Fruit fly (Drosophila melanogaster) whole organism, prepupa: ENCODE measurements around the gene Sf3b1.

Experiments
- CG10669 ChIP-seq: fragments of 200-800 bp; sonication (Bioruptor generic); optimal IDR thresholded peaks from 3 replicates; lab custom pipeline; 2018; ENCODE audit warnings: missing biosample characterization, mild to moderate bottlenecking, missing genetic modification characterization, moderate library complexity
- CG11762 ChIP-seq: fragments of 200-800 bp; sonication (Bioruptor generic); optimal IDR thresholded peaks from 3 replicates; lab custom pipeline; 2016; ENCODE audit warnings: missing biosample characterization, missing genetic modification characterization; ENCODE audit not compliant: insufficient read depth
- CG11902 ChIP-seq: fragments of 200-800 bp; sonication (Bioruptor generic); optimal IDR thresholded peaks from 3 replicates; lab custom pipeline; 2016; ENCODE audit warnings: missing biosample characterization, missing genetic modification characterization
- CG15336 ChIP-seq: fragments of 200-800 bp; sonication (Bioruptor generic); IDR thresholded peaks from 2 replicates; pipeline ENCODE4 v1.3.6; 2022; ENCODE audit warnings: missing biosample characterization, missing genetic modification characterization
- CG16779 ChIP-seq: fragments of 200-800 bp; sonication (Bioruptor generic); optimal IDR thresholded peaks from 3 replicates; lab custom pipeline; 2017; ENCODE audit warnings: missing biosample characterization, mild to moderate bottlenecking, missing genetic modification characterization
- CG3032 ChIP-seq: fragments of 200-800 bp; optimal IDR thresholded peaks from 2 replicates; lab custom pipeline; 2019; ENCODE audit warnings: missing biosample characterization, mild to moderate bottlenecking, missing genetic modification characterization, moderate library complexity
- CG4318 ChIP-seq: fragments of 200-800 bp; sonication (Bioruptor generic); optimal IDR thresholded peaks from 3 replicates; lab custom pipeline; 2017; ENCODE audit warnings: missing biosample characterization, mild to moderate bottlenecking, missing genetic modification characterization
- CG6163 ChIP-seq: fragments of 200-800 bp; sonication (Bioruptor generic); IDR thresholded peaks from 3 replicates; pipeline ENCODE4 v1.3.6; 2022; ENCODE audit warnings: missing biosample characterization, missing genetic modification characterization
- CG6276 ChIP-seq: fragments of 200-800 bp; sonication (Bioruptor generic); optimal IDR thresholded peaks from 2 replicates; lab custom pipeline; 2017; ENCODE audit warnings: missing biosample characterization, mild to moderate bottlenecking, missing genetic modification characterization
- CG6792 ChIP-seq: fragments of 200-800 bp; sonication (Bioruptor generic); optimal IDR thresholded peaks from 3 replicates; lab custom pipeline; 2016; ENCODE audit warnings: missing biosample characterization, missing genetic modification characterization
- CG6808 ChIP-seq: fragments of 200-800 bp; sonication (Bioruptor generic); optimal IDR thresholded peaks from 3 replicates; lab custom pipeline; 2017; ENCODE audit warnings: missing biosample characterization, missing genetic modification characterization, mild to moderate bottlenecking, moderate library complexity, missing genetic modification reagents
- CG6854 ChIP-seq: fragments of 200-800 bp; sonication (Bioruptor generic); optimal IDR thresholded peaks from 2 replicates; lab custom pipeline; 2017; ENCODE audit warnings: missing biosample characterization, mild to moderate bottlenecking, missing genetic modification characterization
- CG7368 ChIP-seq: fragments of 200-800 bp; sonication (Bioruptor generic); optimal IDR thresholded peaks from 3 replicates; lab custom pipeline; 2016; ENCODE audit warnings: missing biosample characterization, missing genetic modification characterization
- CG8119 ChIP-seq: fragments of 200-800 bp; sonication (Bioruptor generic); IDR thresholded peaks from 3 replicates; pipeline ENCODE4 v1.3.6; 2022; ENCODE audit warnings: missing biosample characterization, missing genetic modification characterization
- CG8319 ChIP-seq: fragments of 200-800 bp; sonication (Bioruptor generic); optimal IDR thresholded peaks from 3 replicates; lab custom pipeline; 2016; ENCODE audit warnings: missing biosample characterization, missing genetic modification characterization
- CG8632 ChIP-seq: fragments of 200-800 bp; sonication (Bioruptor generic); optimal IDR thresholded peaks from 3 replicates; lab custom pipeline; 2016; ENCODE audit warnings: missing biosample characterization, missing genetic modification characterization
- CG9139 ChIP-seq: fragments of 200-800 bp; sonication (Bioruptor generic); optimal IDR thresholded peaks from 3 replicates; lab custom pipeline; 2017; ENCODE audit warnings: missing biosample characterization, mild to moderate bottlenecking, missing genetic modification characterization
- Eip75B ChIP-seq: fragments of 200-800 bp; sonication (Bioruptor generic); optimal IDR thresholded peaks from 3 replicates; lab custom pipeline; 2016; ENCODE audit warnings: missing biosample characterization, missing genetic modification characterization
- Eip78C ChIP-seq: fragments of 200-800 bp; sonication (Bioruptor generic); peaks from one replicate; lab custom pipeline; 2016; ENCODE audit warnings: missing biosample characterization, missing genetic modification characterization
- Eip93F ChIP-seq: fragments of 200-800 bp; sonication (Bioruptor generic); optimal IDR thresholded peaks from 2 replicates; lab custom pipeline; 2016; ENCODE audit warnings: missing biosample characterization, mild to moderate bottlenecking, missing genetic modification characterization
- Ets21C ChIP-seq: fragments of 200-800 bp; sonication (Bioruptor generic); optimal IDR thresholded peaks from 3 replicates; lab custom pipeline; 2016; ENCODE audit warnings: missing biosample characterization, missing genetic modification characterization
- Gug ChIP-seq: fragments of 200-800 bp; sonication (Bioruptor generic); IDR thresholded peaks from 2 replicates; pipeline ENCODE4 v1.3.6; 2022; ENCODE audit warnings: missing biosample characterization, missing genetic modification characterization
- Hr38 ChIP-seq: sonication (Bioruptor generic); optimal IDR thresholded peaks from 2 replicates; lab custom pipeline; 2016; ENCODE audit warnings: missing biosample characterization, missing genetic modification characterization
- Hr39 ChIP-seq: fragments of 200-800 bp; sonication (Bioruptor generic); optimal IDR thresholded peaks from 2 replicates; lab custom pipeline; 2016; ENCODE audit warnings: missing biosample characterization, missing genetic modification characterization
- Hr4 ChIP-seq: fragments of 200-800 bp; sonication (Bioruptor generic); optimal IDR thresholded peaks from 3 replicates; lab custom pipeline; 2016; ENCODE audit warnings: missing biosample characterization, missing genetic modification characterization
- Met ChIP-seq: fragments of 200-800 bp; sonication (Bioruptor generic); optimal IDR thresholded peaks from 3 replicates; lab custom pipeline; 2016; ENCODE audit warnings: missing biosample characterization, missing genetic modification characterization
- OdsH ChIP-seq: fragments of 200-800 bp; sonication (Bioruptor generic); optimal IDR thresholded peaks from 3 replicates; lab custom pipeline; 2016; ENCODE audit warnings: missing biosample characterization, missing genetic modification characterization
- Sox14 ChIP-seq: fragments of 200-800 bp; sonication (Bioruptor generic); optimal IDR thresholded peaks from 3 replicates; lab custom pipeline; 2016; ENCODE audit warnings: missing biosample characterization, missing genetic modification characterization
- achi ChIP-seq: fragments of 200-800 bp; sonication (Bioruptor generic); optimal IDR thresholded peaks from 3 replicates; lab custom pipeline; 2016; ENCODE audit warnings: missing biosample characterization, missing genetic modification characterization
- cyc ChIP-seq: fragments of 200-800 bp; sonication (Bioruptor generic); optimal IDR thresholded peaks from 3 replicates; lab custom pipeline; 2016; ENCODE audit warnings: missing biosample characterization, missing genetic modification characterization
- fd59A ChIP-seq: fragments of 200-800 bp; sonication (Bioruptor generic); optimal IDR thresholded peaks from 2 replicates; lab custom pipeline; 2017; ENCODE audit warnings: missing biosample characterization, mild to moderate bottlenecking, missing genetic modification characterization, missing genetic modification reagents
- fd85E ChIP-seq: fragments of 200-800 bp; sonication (Bioruptor generic); optimal IDR thresholded peaks from 3 replicates; lab custom pipeline; 2016; ENCODE audit warnings: missing biosample characterization, missing genetic modification characterization
- fkh ChIP-seq: fragments of 200-800 bp; sonication (Bioruptor generic); optimal IDR thresholded peaks from 3 replicates; lab custom pipeline; 2017; ENCODE audit warnings: missing biosample characterization, mild to moderate bottlenecking, missing genetic modification characterization, moderate library complexity
- lz ChIP-seq: fragments of 200-800 bp; sonication (Bioruptor generic); optimal IDR thresholded peaks from 3 replicates; lab custom pipeline; 2016; ENCODE audit warnings: missing biosample characterization, missing genetic modification characterization
- net ChIP-seq: fragments of 200-800 bp; sonication (Bioruptor generic); optimal IDR thresholded peaks from 3 replicates; lab custom pipeline; 2016; ENCODE audit warnings: missing biosample characterization, missing genetic modification characterization
- pdm3 ChIP-seq: fragments of 200-800 bp; sonication (Bioruptor generic); optimal IDR thresholded peaks from 3 replicates; lab custom pipeline; 2016; ENCODE audit warnings: missing biosample characterization, missing genetic modification characterization
- spab ChIP-seq: fragments of 200-800 bp; sonication (Bioruptor generic); optimal IDR thresholded peaks from 2 replicates; lab custom pipeline; 2017; ENCODE audit warnings: missing biosample characterization, mild to moderate bottlenecking, missing genetic modification characterization, missing genetic modification reagents
- svp ChIP-seq: fragments of 200-800 bp; sonication (Bioruptor generic); peaks from one replicate; lab custom pipeline; 2016; ENCODE audit warnings: missing biosample characterization, missing genetic modification characterization
- topi ChIP-seq: fragments of 200-800 bp; sonication (Bioruptor generic); optimal IDR thresholded peaks from 3 replicates; lab custom pipeline; 2016; ENCODE audit warnings: missing biosample characterization, missing genetic modification characterization

Sf3b1 gene

dm6 chr2L:540572-541210 lies 27.4 kb upstream of the Sf3b1 start (continued):
- no peak for TF ChIP-seq Ets21C (GFP tag; lab: Kevin White, UChicago)
- TF ChIP-seq lz (GFP tag; lab: Kevin White, UChicago): no peak
- peak; percentile 19 for TF ChIP-seq Sox14 (GFP tag; lab: Kevin White, UChicago)
- peak; percentile 74 for TF ChIP-seq Eip78C (GFP tag; lab: Kevin White, UChicago)
- TF ChIP-seq cyc (GFP tag; lab: Kevin White, UChicago): no peak
- TF ChIP-seq Eip75B (GFP tag; lab: Kevin White, UChicago): no peak
- TF ChIP-seq CG6163: no peak
- no peak for TF ChIP-seq Gug (GFP tag; lab: Robert Waterston, UW)
- no peak for TF ChIP-seq Eip93F (GFP tag; lab: Kevin White, UChicago)
- peak; percentile 9 for TF ChIP-seq CG6808 (GFP tag; lab: Kevin White, UChicago)
- no peak for TF ChIP-seq CG8319 (GFP tag; lab: Kevin White, UChicago)
- no peak for TF ChIP-seq fd59A (GFP tag; lab: Kevin White, UChicago)
- no peak for TF ChIP-seq net (GFP tag; lab: Kevin White, UChicago)
- TF ChIP-seq fkh (GFP tag; lab: Kevin White, UChicago): no peak
- no peak for TF ChIP-seq spab (GFP tag; lab: Kevin White, UChicago)
- no peak for TF ChIP-seq CG8632
- TF ChIP-seq, all 60 proteins: peak for 9

- TF ChIP-seq Sox14 (GFP tag; lab: Kevin White, UChicago) (peak; percentile 34), Eip78C (GFP tag; lab: Kevin White, UChicago) (peak; percentile 63), CG3032 (tag; lab: Kevin White, UChicago) (peak; percentile 1), Eip75B (GFP tag; lab: Kevin White, UChicago) (no peak)
Observed at dm6 chr2L:542338-542967, 25.7 kb upstream of the Sf3b1 start, which contains the start of gene lwr. Gene lwr (minus strand): TSS chr2L:542580.

DNA sequence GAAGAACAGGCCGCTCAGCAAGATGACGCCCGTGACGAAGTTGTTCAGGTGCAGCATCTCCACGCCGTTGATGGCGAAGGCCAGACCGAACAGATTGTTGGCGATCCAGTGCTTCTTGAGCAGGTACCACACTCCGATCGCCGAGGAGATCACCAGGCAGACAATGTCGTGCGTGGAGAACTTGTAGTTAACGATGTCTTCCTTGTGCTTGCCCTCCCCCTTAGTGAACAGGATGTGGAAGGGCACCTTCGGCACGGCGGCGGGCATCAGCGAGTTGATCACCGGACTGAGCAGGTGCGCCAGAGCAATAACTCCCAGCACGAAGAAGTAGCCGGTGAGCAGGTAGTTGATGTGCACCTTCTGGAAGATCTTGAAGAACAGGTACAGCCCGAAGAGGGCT lies 24.3 kb upstream of the Sf3b1 start:
- TF ChIP-seq pdm3 (GFP tag; lab: Kevin White, UChicago): no peak
- no peak for TF ChIP-seq OdsH
- no peak for TF ChIP-seq CG3032 (tag; lab: Kevin White, UChicago)
- no peak for TF ChIP-seq CG9139
- TF ChIP-seq fd85E: no peak
- TF ChIP-seq Ets21C (GFP tag; lab: Kevin White, UChicago): no peak
- TF ChIP-seq svp: no peak
- no peak for TF ChIP-seq lz (GFP tag; lab: Kevin White, UChicago)
- no peak for TF ChIP-seq Hr38 (GFP tag; lab: Kevin White, UChicago)
- no peak for TF ChIP-seq Hr4 (GFP tag; lab: Kevin White, UChicago)
- TF ChIP-seq Hr39 (GFP tag; lab: Kevin White, UChicago): no peak
- TF ChIP-seq Met (GFP tag; lab: Kevin White, UChicago): no peak
- no peak for TF ChIP-seq CG6792 (GFP tag; lab: Kevin White, UChicago)
- no peak for TF ChIP-seq topi (GFP tag; lab: Kevin White, UChicago)

dm6 chr2L:544444-545179 lies 23.5 kb upstream of the Sf3b1 start, which contains the start of the genes Spp and nAChRbeta3:
Gene Spp (minus strand): TSS chr2L:544653.
Gene nAChRbeta3 (plus strand): TSS chr2L:545129.
- TF ChIP-seq cyc (GFP tag; lab: Kevin White, UChicago) (no peak), Eip78C (GFP tag; lab: Kevin White, UChicago) (peak; percentile 1), CG4318 (no peak), Met (GFP tag; lab: Kevin White, UChicago) (no peak), CG6808 (GFP tag; lab: Kevin White, UChicago) (no peak), CG10669 (GFP tag; lab: Kevin White, UChicago) (no peak), Gug (GFP tag; lab: Robert Waterston, UW) (no peak), spab (GFP tag; lab: Kevin White, UChicago) (no peak), Hr39 (GFP tag; lab: Kevin White, UChicago) (no peak), CG16779 (tag; lab: Kevin White, UChicago) (no peak), topi (GFP tag; lab: Kevin White, UChicago) (no peak), CG15336 (no peak), CG6792 (GFP tag; lab: Kevin White, UChicago) (no peak), CG11762 (GFP tag; lab: Kevin White, UChicago) (no peak), fd59A (GFP tag; lab: Kevin White, UChicago) (no peak), OdsH (no peak), CG11902 (GFP tag; lab: Kevin White, UChicago) (no peak), CG8119 (GFP tag; lab: Robert Waterston, UW) (no peak), CG9139 (no peak), CG6276 (GFP tag; lab: Kevin White, UChicago) (no peak), CG6854 (GFP tag; lab: Kevin White, UChicago) (no peak), fkh (GFP tag; lab: Kevin White, UChicago) (no peak), CG7368 (no peak), svp (peak; percentile 62), achi (peak; percentile 14)
